Fruit fly (Drosophila melanogaster): Measurements from ENCODE around the gene PIG-H.

DNA sequence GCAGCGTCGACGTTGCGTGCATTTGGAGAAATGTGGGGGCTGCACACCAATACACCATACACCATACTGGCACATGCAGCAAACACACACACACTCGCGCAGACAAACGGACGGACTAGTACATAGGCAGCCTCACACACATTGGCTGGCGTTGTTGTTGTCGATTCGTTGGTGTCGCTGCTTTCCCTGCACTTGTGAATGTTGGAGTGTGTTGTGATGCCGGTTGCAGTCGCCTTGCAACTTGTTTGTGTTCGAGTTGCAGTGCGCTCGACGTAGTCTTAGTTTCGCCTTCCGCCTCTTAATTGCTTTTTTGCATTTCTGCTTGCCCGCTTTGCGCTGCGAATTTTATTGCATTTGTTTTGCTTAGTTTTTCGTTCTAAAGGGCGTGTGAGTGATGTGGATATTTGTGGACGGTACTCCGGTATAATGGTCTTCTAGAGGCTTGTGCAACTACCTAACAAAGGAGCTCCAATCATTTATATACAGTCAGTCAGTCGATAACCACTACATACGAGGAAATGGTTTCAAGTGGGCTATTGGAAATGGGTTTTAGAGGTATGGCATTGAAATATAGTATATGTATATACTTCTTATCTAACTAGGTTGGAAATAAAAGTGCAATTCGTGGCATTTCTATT, 36.0 kb upstream of the PIG-H start:
- no peak for TF ChIP-seq psq (optimal IDR thresholded peaks at IDR 0.05)
- TF ChIP-seq h (optimal IDR thresholded peaks at IDR 0.05) = no peak
